Worm (Caenorhabditis elegans) whole organism, mixed stage, embryonic: ENCODE measurements around the gene unc-46.

Source experiments
- blmp-1 ChIP-seq: fragments of 150-350 bp; optimal IDR thresholded peaks from 2 replicates; lab custom pipeline; 2014; ENCODE audit warnings: missing biosample characterization, missing genetic modification characterization
- elt-3 ChIP-seq: fragments of 150-350 bp; optimal IDR thresholded peaks from 2 replicates; lab custom pipeline; 2014; ENCODE audit warnings: missing biosample characterization, missing genetic modification characterization
- lin-13 ChIP-seq: fragments of 150-350 bp; optimal IDR thresholded peaks from 2 replicates; lab custom pipeline; 2014; ENCODE audit warnings: missing biosample characterization, missing genetic modification characterization
- lin-32 ChIP-seq: fragments of 200-800 bp; sonication (Bioruptor generic); optimal IDR thresholded peaks from 2 replicates; lab custom pipeline; 2018; ENCODE audit warnings: mild to moderate bottlenecking, missing genetic modification characterization, missing compliant biosample characterization
- lsy-2 ChIP-seq: fragments of 150-350 bp; optimal IDR thresholded peaks from 2 replicates; lab custom pipeline; 2014; ENCODE audit warnings: missing biosample characterization, missing genetic modification characterization
- nhr-12 ChIP-seq: fragments of 150-350 bp; optimal IDR thresholded peaks from 2 replicates; lab custom pipeline; 2014; ENCODE audit warnings: missing biosample characterization, missing genetic modification characterization
- nhr-28 ChIP-seq: fragments of 150-350 bp; optimal IDR thresholded peaks from 2 replicates; lab custom pipeline; 2014; ENCODE audit warnings: missing biosample characterization, missing genetic modification characterization
- nhr-76 ChIP-seq: sonication (generic microtip); optimal IDR thresholded peaks from 2 replicates; lab custom pipeline; 2017; ENCODE audit warnings: missing biosample characterization, missing genetic modification characterization
- pha-4 ChIP-seq: fragments of 150-350 bp; optimal IDR thresholded peaks from 2 replicates; lab custom pipeline; 2018; ENCODE audit warnings: missing biosample characterization, missing genetic modification reagents, missing genetic modification characterization
- snpc-4 ChIP-seq: fragments of 150-350 bp; optimal IDR thresholded peaks from 2 replicates; lab custom pipeline; 2014; ENCODE audit warnings: missing biosample characterization, missing genetic modification characterization
- unc-62 ChIP-seq: fragments of 150-350 bp; optimal IDR thresholded peaks from 2 replicates; lab custom pipeline; 2014; ENCODE audit warnings: missing biosample characterization, missing genetic modification reagents, missing genetic modification characterization
- zip-8 ChIP-seq: fragments of 150-350 bp; optimal IDR thresholded peaks from 2 replicates; lab custom pipeline; 2014; ENCODE audit warnings: missing biosample characterization, missing genetic modification characterization

- TF ChIP-seq nhr-28 (no peak), pha-4 (no peak), elt-3 (tag; lab: Kevin White, UChicago) (no peak), lin-13 (tag; lab: Kevin White, UChicago) (no peak), snpc-4 (tag; lab: Kevin White, UChicago) (no peak), blmp-1 (no peak), lin-32 (GFP tag; lab: Kevin White, UChicago) (no peak), zip-8 (tag; lab: Kevin White, UChicago) (no peak), lsy-2 (no peak), nhr-12 (no peak), nhr-76 (tag; lab: Kevin White, UChicago) (no peak), unc-62 (GFP tag; lab: Kevin White, UChicago) (no peak)
Measured at ce11 chrV:5072082-5072481, 26.7 kb downstream of the unc-46 start, which contains the start of gene Y58A7A.2.
